Worm (Caenorhabditis elegans) whole organism, L4/young adult: ENCODE results near the gene F14H12.6.
A peak's percentile ranks its signal among the peaks of the same experiment; 100 is the strongest.

Source experiments
- W03F9.2 ChIP-seq: fragments of 150-350 bp; optimal IDR thresholded peaks from 2 replicates; lab custom pipeline; 2014; ENCODE audit warnings: missing biosample characterization, missing genetic modification characterization
- dao-5 ChIP-seq: sonication (generic microtip); optimal IDR thresholded peaks from 2 replicates; lab custom pipeline; 2016; ENCODE audit warnings: missing genotype, missing genetic modification characterization, moderate library complexity, missing compliant biosample characterization
- him-1 ChIP-seq: sonication (generic microtip); optimal IDR thresholded peaks from 2 replicates; lab custom pipeline; 2016; ENCODE audit warnings: missing genotype, missing genetic modification reagents, missing genetic modification characterization, missing compliant biosample characterization

F14H12.6 gene

DNA sequence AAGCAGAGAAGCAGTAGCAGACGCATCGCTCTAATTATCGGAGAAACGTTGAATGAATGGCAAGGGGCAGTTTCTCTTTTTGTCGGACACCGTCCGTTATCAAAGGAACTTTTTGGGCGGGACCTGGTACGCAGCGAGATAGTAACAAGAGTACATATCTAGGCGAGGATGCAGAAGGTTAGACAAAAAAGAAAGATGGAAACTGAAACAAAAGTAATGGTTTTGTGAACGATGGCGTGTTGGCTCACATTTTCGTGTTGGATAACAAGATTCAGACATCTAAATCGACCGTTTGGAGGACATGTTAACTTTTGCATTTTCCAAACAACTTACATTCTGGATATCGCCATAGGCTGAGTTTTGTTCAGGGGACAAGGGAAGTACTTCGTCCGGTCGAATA is at the start of gene F14H12.6:
F14H12.6 (minus strand) TSS at position 101 of the 400 bp plus-strand sequence.
- no peak for TF ChIP-seq W03F9.2 (tag; lab: Kevin White, UChicago)
- TF ChIP-seq him-1 (tag; lab: Kevin White, UChicago), result no peak
- no peak for TF ChIP-seq dao-5 (tag; lab: Kevin White, UChicago)

DNA sequence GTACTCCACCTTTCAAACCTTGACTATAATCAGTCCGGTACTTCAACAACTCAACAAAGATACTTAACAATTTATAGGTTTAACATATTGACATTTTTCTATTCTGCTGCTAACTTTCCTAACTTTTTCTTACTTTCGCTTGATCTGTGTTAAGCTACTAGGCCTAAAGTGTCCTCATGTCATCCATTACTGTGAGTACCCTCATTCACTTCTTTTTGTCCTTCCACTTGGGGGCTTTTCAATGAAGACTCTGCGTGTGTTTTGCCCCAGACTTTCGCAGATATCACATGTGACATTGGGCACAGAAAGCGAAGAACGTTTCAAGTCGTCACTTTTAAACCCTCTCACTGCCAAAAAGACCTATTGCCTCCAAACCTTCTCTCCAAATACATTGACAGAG is 47.4 kb upstream of the F14H12.6 start:
- TF ChIP-seq W03F9.2 (tag; lab: Kevin White, UChicago) (no peak), him-1 (tag; lab: Kevin White, UChicago) (no peak), dao-5 (tag; lab: Kevin White, UChicago) (no peak)

DNA sequence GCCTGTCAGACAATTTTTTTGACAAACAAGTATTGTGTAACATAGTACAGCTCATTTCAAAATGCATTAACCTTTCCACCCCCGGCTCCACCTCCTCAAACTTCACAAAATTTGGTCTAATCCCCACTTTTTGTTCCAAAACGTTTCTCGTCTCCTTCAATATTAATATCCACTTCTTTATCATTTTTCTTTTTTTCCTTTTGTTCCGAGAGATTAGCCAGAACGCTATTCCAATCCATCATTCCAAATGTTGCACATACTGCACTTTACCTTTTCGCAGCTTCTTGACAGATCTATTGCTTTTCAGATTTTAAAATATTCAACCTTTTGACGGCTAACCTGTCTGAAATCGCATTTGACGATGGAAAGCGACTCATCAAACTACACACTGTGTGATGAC is 45.5 kb upstream of the F14H12.6 start, which contains the start of gene D1079.1:
D1079.1 (plus strand) TSS at position 301 of the 400 bp plus-strand sequence.
- TF ChIP-seq W03F9.2 (tag; lab: Kevin White, UChicago) (no peak), him-1 (tag; lab: Kevin White, UChicago) (no peak), dao-5 (tag; lab: Kevin White, UChicago) (no peak)

DNA sequence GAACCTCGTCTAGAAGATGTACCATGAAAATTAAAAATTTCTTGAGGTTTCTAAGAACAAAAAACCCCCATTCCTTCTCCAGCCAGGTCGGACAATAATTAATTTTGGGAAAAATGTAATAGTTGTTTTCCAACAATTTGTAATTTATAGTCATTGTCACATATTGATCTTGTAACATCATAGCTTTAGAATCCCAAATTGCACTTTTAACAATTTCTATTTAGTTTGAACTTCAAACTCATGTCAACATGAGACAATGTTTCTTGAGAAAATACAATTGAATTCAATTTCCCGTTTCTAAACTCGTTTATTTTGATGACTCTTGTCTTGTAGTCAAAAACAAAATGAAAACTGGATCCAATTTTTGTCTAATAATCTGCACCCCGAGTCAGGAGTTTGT is 42.9 kb upstream of the F14H12.6 start:
- TF ChIP-seq him-1 (tag; lab: Kevin White, UChicago), result no peak
- TF ChIP-seq W03F9.2 (tag; lab: Kevin White, UChicago), result no peak
- TF ChIP-seq dao-5 (tag; lab: Kevin White, UChicago), result no peak

DNA sequence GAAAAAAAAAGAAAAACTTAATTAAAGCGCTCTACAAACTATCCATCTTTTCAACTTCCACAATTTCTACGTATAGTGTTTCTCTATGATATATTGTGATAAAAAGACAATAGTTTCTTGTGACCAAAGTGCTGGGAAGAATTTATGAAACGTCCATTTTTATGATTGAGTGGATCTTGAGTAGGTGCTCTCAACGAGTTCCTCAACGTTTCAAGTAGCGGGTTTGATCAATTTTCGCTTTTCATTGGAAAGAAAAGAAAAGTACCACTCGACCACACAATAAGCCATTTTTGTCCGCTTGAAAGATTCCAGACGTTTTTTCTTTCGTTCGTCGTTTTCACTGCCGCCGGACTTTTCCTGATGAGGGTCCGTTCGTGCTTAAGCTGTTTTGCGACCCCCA is 40.1 kb upstream of the F14H12.6 start:
- TF ChIP-seq W03F9.2 (tag; lab: Kevin White, UChicago) (no peak), him-1 (tag; lab: Kevin White, UChicago) (no peak), dao-5 (tag; lab: Kevin White, UChicago) (no peak)

DNA sequence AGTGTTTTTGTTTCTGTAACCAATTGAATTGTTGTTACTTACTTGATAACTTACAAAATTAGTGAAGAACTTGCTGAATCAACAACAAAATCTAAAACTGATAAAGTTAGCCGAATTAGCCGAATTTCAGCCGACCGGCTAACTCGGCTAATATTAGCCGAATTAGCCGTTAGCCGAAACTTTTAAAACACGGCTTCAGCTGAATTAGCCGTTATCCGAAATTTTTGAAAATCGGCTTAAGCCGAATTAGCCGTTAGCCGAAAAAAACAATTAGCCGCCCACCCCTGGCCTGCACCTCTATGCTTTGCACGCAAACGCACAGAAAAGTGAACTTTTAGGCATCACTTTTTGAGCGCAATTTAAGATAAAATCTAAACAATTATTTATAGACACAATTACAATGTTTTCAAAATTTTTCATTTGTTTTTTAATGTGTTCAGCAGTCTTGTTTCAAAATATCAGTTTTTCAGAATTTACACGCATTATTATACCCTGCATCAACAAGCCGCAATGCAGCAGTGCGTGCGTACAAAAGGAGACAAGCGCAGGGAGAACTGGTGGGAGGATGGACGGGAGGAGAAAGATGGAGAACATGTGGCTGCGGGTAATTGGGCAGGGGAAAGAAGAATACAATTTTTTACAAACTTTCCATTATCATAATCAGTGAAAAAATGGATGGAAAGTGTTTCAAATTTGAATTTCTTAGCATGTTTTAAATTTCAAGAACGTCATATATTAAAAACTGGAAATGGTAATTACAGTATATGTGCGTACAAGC is 37.9 kb upstream of the F14H12.6 start:
- peak; percentile 73 for TF ChIP-seq him-1 (tag; lab: Kevin White, UChicago)
- peak; percentile 46 for TF ChIP-seq W03F9.2 (tag; lab: Kevin White, UChicago)
- no peak for TF ChIP-seq dao-5 (tag; lab: Kevin White, UChicago)

DNA sequence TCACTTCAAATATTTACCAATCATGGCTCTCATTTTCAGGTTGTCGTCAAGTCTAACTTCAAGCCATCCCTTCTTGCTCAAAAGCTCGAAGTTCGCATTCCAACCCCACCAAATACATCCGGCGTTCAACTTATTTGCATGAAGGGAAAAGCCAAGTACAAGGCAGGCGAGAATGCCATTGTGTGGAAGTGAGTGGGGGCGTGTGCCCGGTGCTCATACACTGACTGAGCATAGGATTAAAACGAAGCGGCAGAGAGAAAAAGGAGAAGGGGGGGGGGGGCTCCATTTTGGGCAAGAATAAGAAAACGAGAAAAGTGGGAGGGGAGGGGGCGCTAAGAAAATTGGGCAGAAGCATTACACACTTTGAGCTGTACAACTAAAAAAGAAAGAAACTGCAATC is 34.3 kb upstream of the F14H12.6 start:
- TF ChIP-seq dao-5 (tag; lab: Kevin White, UChicago) (no peak), W03F9.2 (tag; lab: Kevin White, UChicago) (no peak), him-1 (tag; lab: Kevin White, UChicago) (no peak)

DNA sequence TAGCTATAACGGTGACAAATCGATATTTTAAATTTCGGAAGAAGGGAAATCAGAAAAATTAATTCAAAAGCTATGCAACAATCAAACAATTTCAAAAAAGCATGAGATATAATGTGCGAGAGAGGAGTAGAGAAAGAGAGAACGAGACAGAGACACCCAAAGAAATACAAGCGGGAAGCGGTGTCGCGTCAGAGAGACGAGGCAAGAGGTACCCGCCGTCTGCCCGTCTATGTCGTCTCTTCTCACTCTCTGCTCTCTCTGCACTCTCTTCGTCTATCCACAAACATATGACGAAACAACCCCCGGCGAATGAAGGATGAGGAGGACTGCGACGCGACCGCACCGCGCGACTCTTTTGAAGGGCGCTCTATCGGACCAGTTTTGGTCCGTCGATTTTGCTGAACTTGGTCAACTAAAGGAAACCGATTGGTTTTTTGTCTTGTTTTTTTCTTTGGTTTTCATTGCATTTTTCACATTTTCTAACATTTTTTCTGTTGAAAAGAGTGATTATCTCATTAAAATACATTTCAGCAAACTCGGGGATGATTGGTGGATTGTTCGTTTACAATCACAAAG is 31.6 kb upstream of the F14H12.6 start, which contains the start of gene dpy-23:
dpy-23 (plus strand) TSS at position 526 of the 576 bp plus-strand sequence.
- no peak for TF ChIP-seq dao-5 (tag; lab: Kevin White, UChicago)
- TF ChIP-seq W03F9.2 (tag; lab: Kevin White, UChicago), result peak; percentile 60
- TF ChIP-seq him-1 (tag; lab: Kevin White, UChicago), result peak; percentile 66

DNA sequence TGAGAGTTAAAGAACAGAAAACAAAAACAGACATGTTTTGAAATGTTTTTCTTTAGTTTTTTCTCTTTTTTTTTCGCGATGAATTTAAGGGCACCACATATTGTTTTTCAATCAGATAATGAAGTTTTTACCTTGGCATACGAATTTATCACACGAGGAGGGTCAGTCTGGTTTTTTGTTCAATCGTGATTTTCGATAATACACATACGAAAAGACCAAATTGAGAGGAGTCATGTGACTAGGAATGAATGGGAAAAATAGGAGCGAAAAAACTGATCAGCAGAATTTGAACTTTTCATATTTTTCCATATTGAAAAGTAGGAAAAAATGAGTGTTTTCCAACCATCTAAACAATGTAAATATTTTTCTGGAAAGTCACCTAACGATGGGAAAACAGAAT is 29.1 kb upstream of the F14H12.6 start:
- TF ChIP-seq him-1 (tag; lab: Kevin White, UChicago) (no peak), W03F9.2 (tag; lab: Kevin White, UChicago) (no peak), dao-5 (tag; lab: Kevin White, UChicago) (no peak)

DNA sequence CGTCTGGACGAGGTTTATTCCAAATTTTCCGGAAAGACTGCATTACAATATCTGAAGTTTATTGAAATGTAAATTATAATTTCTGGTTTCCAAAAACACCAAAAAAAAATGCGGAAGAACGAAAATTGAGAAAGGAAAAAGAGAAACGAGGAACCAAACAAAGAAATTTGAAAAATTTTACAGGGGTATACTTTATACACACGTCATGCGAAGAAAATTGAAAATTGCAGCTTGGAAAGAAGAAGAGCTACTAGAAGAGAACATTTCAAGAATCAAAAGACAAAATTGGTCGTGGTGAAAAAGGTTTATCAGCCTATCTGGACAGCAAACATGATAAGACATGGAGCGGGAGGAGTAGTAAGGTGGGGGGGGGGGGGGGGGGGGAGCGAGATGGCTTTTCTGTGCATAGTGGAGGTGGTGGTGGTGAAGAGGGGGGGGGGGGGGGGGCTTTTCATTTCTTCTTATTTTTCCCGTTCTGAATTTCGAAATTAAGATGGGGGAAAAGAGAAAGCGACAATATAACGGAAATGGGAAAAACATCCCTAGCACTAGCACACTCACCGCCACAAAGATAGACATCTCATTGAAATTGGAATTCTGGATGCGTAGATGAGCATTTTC is 26.1 kb upstream of the F14H12.6 start, which contains the start of gene lst-2:
lst-2 (minus strand) TSS at position 51 of the 621 bp plus-strand sequence.
- no peak for TF ChIP-seq dao-5 (tag; lab: Kevin White, UChicago)
- no peak for TF ChIP-seq him-1 (tag; lab: Kevin White, UChicago)
- no peak for TF ChIP-seq W03F9.2 (tag; lab: Kevin White, UChicago)

DNA sequence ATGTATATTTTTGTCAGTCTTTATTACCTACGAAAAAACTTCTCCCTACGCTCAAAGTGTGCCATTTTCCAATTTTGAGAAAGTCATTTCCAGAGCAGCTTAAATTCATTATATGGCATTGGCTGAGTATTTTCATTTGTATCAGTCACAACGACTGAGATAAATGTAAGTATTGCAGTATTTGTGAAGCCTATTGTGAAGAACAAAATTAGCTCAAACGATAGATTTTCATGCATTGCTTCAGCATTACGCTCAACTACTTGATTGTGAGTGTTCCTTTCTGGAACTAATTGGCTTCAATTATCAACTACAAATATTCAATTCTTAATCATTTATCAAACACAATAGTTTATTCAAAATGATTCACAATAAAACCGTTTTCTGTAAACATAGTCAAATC is 20.3 kb upstream of the F14H12.6 start, which contains the start of gene R160.12:
R160.12 (minus strand) TSS at position 101 of the 400 bp plus-strand sequence.
- no peak for TF ChIP-seq W03F9.2 (tag; lab: Kevin White, UChicago)
- no peak for TF ChIP-seq dao-5 (tag; lab: Kevin White, UChicago)
- TF ChIP-seq him-1 (tag; lab: Kevin White, UChicago), result no peak

DNA sequence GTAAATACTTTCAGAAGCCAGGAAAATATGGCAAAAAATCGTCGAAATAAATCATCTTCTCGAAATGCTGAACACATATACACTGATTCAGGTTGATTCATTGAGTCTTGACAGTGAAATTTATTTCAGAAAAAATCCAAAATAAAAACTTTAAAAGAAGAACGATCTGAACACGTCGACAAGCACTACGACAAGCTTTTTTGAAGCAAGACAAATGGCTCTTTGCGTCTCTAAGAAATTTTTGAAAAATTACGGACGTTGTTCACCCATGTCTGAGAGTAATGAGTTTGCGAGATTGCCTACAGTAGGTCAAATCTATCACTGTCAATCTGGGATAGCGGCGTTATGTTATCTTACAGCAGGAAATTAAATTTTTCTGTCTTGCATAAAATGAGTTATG is 19.4 kb upstream of the F14H12.6 start, which contains the start of gene R160.2:
R160.2 (minus strand) TSS at position 101 of the 400 bp plus-strand sequence.
- no peak for TF ChIP-seq dao-5 (tag; lab: Kevin White, UChicago)
- TF ChIP-seq W03F9.2 (tag; lab: Kevin White, UChicago), result no peak
- TF ChIP-seq him-1 (tag; lab: Kevin White, UChicago), result no peak

DNA sequence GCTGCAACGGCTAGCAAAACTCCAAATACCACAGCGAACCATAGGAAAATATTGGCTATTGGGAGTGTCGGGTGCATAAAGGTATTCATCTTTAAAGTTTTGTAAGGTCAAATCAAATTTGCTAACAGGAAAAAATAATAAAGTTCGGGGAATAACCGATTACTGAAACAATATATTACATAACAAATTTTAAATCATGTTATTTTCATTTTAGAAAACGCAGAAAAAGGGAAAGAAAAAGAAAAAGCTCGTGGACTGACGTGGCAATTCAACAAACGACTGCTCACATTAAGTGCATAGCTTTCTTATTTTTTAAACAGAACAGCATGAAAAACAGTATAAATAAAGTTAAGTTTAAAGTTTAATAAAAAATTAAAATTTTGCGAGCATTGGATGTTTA is 15.8 kb upstream of the F14H12.6 start, which contains the start of gene R160.6:
R160.6 (minus strand) TSS at position 101 of the 400 bp plus-strand sequence.
- TF ChIP-seq him-1 (tag; lab: Kevin White, UChicago) (no peak), dao-5 (tag; lab: Kevin White, UChicago) (no peak), W03F9.2 (tag; lab: Kevin White, UChicago) (no peak)
